Worm (Caenorhabditis elegans) whole organism, young adult: ENCODE results near the gene Y4C6B.4.
A peak's percentile ranks its signal among the peaks of the same experiment; 100 is the strongest.

Experiments
- F10E7.11 ChIP-seq: sonication (generic microtip); optimal IDR thresholded peaks from 2 replicates; lab custom pipeline; 2017; ENCODE audit warnings: mild to moderate bottlenecking, missing genetic modification characterization, moderate library complexity, missing compliant biosample characterization
- F22D6.2 ChIP-seq: sonication (generic microtip); optimal IDR thresholded peaks from 2 replicates; lab custom pipeline; 2016; ENCODE audit warnings: mild to moderate bottlenecking, missing genetic modification characterization, missing compliant biosample characterization
- F33H1.4 ChIP-seq: fragments of 200-800 bp; sonication (Bioruptor generic); IDR thresholded peaks from 2 replicates; pipeline ENCODE4 v1.3.6; 2022; ENCODE audit warnings: missing genetic modification reagents, missing genetic modification characterization, missing compliant biosample characterization
- F39B2.1 ChIP-seq: fragments of 200-800 bp; sonication (Bioruptor generic); IDR thresholded peaks from 2 replicates; pipeline ENCODE4 v1.3.6; 2022; ENCODE audit warnings: missing genetic modification reagents, missing genetic modification characterization, missing compliant biosample characterization
- T07F8.4 ChIP-seq: sonication (generic microtip); optimal IDR thresholded peaks from 2 replicates; lab custom pipeline; 2016; ENCODE audit warnings: mild to moderate bottlenecking, missing genetic modification characterization, moderate library complexity, missing compliant biosample characterization
- Y67H2A.10 ChIP-seq: fragments of 200-800 bp; sonication (Bioruptor generic); conservative IDR thresholded peaks from 2 replicates; pipeline ENCODE4 v1.3.6; 2022; ENCODE audit warnings: missing genetic modification reagents, missing genetic modification characterization, missing compliant biosample characterization
- Y95B8A.8 ChIP-seq: fragments of 200-800 bp; sonication (Bioruptor generic); IDR thresholded peaks from 2 replicates; pipeline ENCODE4 v1.3.6; 2022; ENCODE audit warnings: missing genetic modification reagents, missing genetic modification characterization, missing compliant biosample characterization
- ama-1 ChIP-seq, 3 experiments: fragments of 150-350 bp in 1 of 3; sonication (generic microtip) in 2 of 3; optimal IDR thresholded peaks; 2 replicates each; lab custom pipeline; 2014 to 2018; ENCODE audit warnings: missing biosample characterization in 2 of 3, missing genetic modification characterization in 2 of 3, missing genetic modification reagents in 2 of 3
- aptf-2 ChIP-seq: fragments of 200-800 bp; sonication (Bioruptor generic); conservative IDR thresholded peaks from 2 replicates; pipeline ENCODE4 v1.3.6; 2022; ENCODE audit warnings: missing genetic modification reagents, missing genetic modification characterization, missing compliant biosample characterization
- athp-1 ChIP-seq: sonication (generic microtip); optimal IDR thresholded peaks from 2 replicates; lab custom pipeline; 2017; ENCODE audit warnings: mild to moderate bottlenecking, missing genetic modification characterization, missing compliant biosample characterization
- ccch-3 ChIP-seq: fragments of 200-800 bp; sonication (Bioruptor generic); optimal IDR thresholded peaks from 2 replicates; lab custom pipeline; 2018; ENCODE audit warnings: mild to moderate bottlenecking, missing genetic modification characterization, missing compliant biosample characterization
- die-1 ChIP-seq: sonication (generic microtip); optimal IDR thresholded peaks from 2 replicates; lab custom pipeline; 2016; ENCODE audit warnings: missing genotype, mild to moderate bottlenecking, missing genetic modification characterization, missing compliant biosample characterization
- hlh-12 ChIP-seq: sonication (generic microtip); optimal IDR thresholded peaks from 2 replicates; lab custom pipeline; 2016; ENCODE audit warnings: missing genetic modification characterization, missing compliant biosample characterization
- hmg-1.2 ChIP-seq: fragments of 200-800 bp; sonication (Bioruptor generic); IDR thresholded peaks from 2 replicates; pipeline ENCODE4 v1.3.6; 2022; ENCODE audit warnings: missing genetic modification reagents, missing genetic modification characterization, missing compliant biosample characterization
- lag-1 ChIP-seq: fragments of 200-800 bp; sonication (Bioruptor generic); IDR thresholded peaks from 2 replicates; pipeline ENCODE4 v1.3.6; 2022; ENCODE audit warnings: missing genetic modification reagents, missing genetic modification characterization, missing compliant biosample characterization
- let-607 ChIP-seq, 2 experiments: fragments of 200-800 bp in 1 of 2; sonication (Bioruptor generic) in 1 of 2; sonication (generic microtip) in 1 of 2; optimal IDR thresholded peaks; 2 replicates each; lab custom pipeline; 2016 to 2018; ENCODE audit warnings: mild to moderate bottlenecking in 2 of 2, missing compliant biosample characterization in 2 of 2, missing genetic modification characterization in 2 of 2, moderate library complexity in 2 of 2, missing genotype in 1 of 2
- lsl-1 ChIP-seq: fragments of 200-800 bp; sonication (Bioruptor generic); optimal IDR thresholded peaks from 2 replicates; lab custom pipeline; 2018; ENCODE audit warnings: mild to moderate bottlenecking, missing genetic modification characterization, moderate library complexity, missing compliant biosample characterization
- lsy-27 ChIP-seq: sonication (generic microtip); optimal IDR thresholded peaks from 2 replicates; lab custom pipeline; 2017; ENCODE audit warnings: missing genetic modification characterization, mild to moderate bottlenecking, missing compliant biosample characterization, antibody characterized with exemption, missing genotype, borderline replicate concordance; ENCODE audit not compliant: insufficient read depth
- mcd-1 ChIP-seq: fragments of 200-800 bp; sonication (Bioruptor generic); IDR thresholded peaks from 2 replicates; pipeline ENCODE4 v1.3.6; 2022; ENCODE audit warnings: missing genetic modification reagents, missing genetic modification characterization, missing compliant biosample characterization
- mel-28 ChIP-seq: sonication (generic microtip); optimal IDR thresholded peaks from 2 replicates; lab custom pipeline; 2016; ENCODE audit warnings: borderline replicate concordance, mild to moderate bottlenecking, missing genetic modification characterization, missing compliant biosample characterization
- mxl-1 ChIP-seq: sonication (generic microtip); optimal IDR thresholded peaks from 2 replicates; lab custom pipeline; 2016; ENCODE audit warnings: missing genetic modification characterization, missing compliant biosample characterization
- nfya-1 ChIP-seq: sonication (generic microtip); optimal IDR thresholded peaks from 2 replicates; lab custom pipeline; 2017; ENCODE audit warnings: antibody characterized with exemption, missing compliant biosample characterization, missing genetic modification characterization, borderline replicate concordance; ENCODE audit not compliant: insufficient read depth
- nhr-179 ChIP-seq: sonication (generic microtip); optimal IDR thresholded peaks from 2 replicates; lab custom pipeline; 2016; ENCODE audit warnings: mild to moderate bottlenecking, missing genetic modification characterization, missing compliant biosample characterization
- nhr-27 ChIP-seq: fragments of 200-800 bp; sonication (Bioruptor generic); optimal IDR thresholded peaks from 2 replicates; lab custom pipeline; 2018; ENCODE audit warnings: mild to moderate bottlenecking, missing genetic modification characterization, moderate library complexity, missing compliant biosample characterization
- rec-8 ChIP-seq, 2 experiments: sonication (generic microtip); optimal IDR thresholded peaks; 2 replicates each; lab custom pipeline; 2016; ENCODE audit warnings: mild to moderate bottlenecking in 2 of 2, missing genetic modification characterization in 2 of 2, missing genetic modification reagents in 2 of 2, missing genotype in 2 of 2, missing biosample characterization in 1 of 2, missing compliant biosample characterization in 1 of 2, moderate library complexity in 1 of 2
- sdz-38 ChIP-seq: sonication (generic microtip); optimal IDR thresholded peaks from 2 replicates; lab custom pipeline; 2016; ENCODE audit warnings: missing genotype, missing genetic modification characterization, missing compliant biosample characterization
- snpc-3.4 ChIP-seq: sonication (generic microtip); optimal IDR thresholded peaks from 2 replicates; lab custom pipeline; 2017; ENCODE audit warnings: missing genetic modification characterization, mild to moderate bottlenecking, missing compliant biosample characterization, antibody characterized with exemption, moderate library complexity, missing genotype, missing genetic modification reagents
- snpc-4 ChIP-seq, 5 experiments: fragments of 150-350 bp in 1 of 5; sonication (generic microtip) in 4 of 5; optimal IDR thresholded peaks; 2 replicates each; lab custom pipeline; 2014 to 2018; ENCODE audit warnings: missing genetic modification characterization in 5 of 5, missing biosample characterization in 3 of 5, antibody characterized with exemption in 2 of 5, mild to moderate bottlenecking in 2 of 5, missing compliant biosample characterization in 2 of 5, missing genotype in 2 of 5, moderate library complexity in 2 of 5, missing genetic modification reagents in 1 of 5
- somi-1 ChIP-seq: fragments of 200-800 bp; sonication (Bioruptor generic); optimal IDR thresholded peaks from 2 replicates; lab custom pipeline; 2018; ENCODE audit warnings: mild to moderate bottlenecking, missing genetic modification characterization, missing compliant biosample characterization
- tbx-9 ChIP-seq: sonication (generic microtip); optimal IDR thresholded peaks from 2 replicates; lab custom pipeline; 2016; ENCODE audit warnings: borderline replicate concordance, missing genetic modification characterization, inconsistent platforms, missing compliant biosample characterization
- xnd-1 ChIP-seq: sonication (generic microtip); optimal IDR thresholded peaks from 2 replicates; lab custom pipeline; 2016; ENCODE audit warnings: missing genotype, missing genetic modification reagents, missing genetic modification characterization, missing compliant biosample characterization
- zim-3 ChIP-seq: sonication (generic microtip); optimal IDR thresholded peaks from 2 replicates; lab custom pipeline; 2017; ENCODE audit warnings: mild to moderate bottlenecking, missing genetic modification characterization, moderate library complexity, missing compliant biosample characterization
- ztf-3 ChIP-seq: fragments of 200-800 bp; sonication (Bioruptor generic); optimal IDR thresholded peaks from 2 replicates; lab custom pipeline; 2018; ENCODE audit warnings: mild to moderate bottlenecking, missing genetic modification characterization, missing compliant biosample characterization

Gene Y4C6B.4

ce11 chrIV:5317106-5317505 is 9.1 kb upstream of the Y4C6B.4 start (continued):
- TF ChIP-seq ama-1 (optimal IDR thresholded peaks at IDR 0.05; lab: Kevin White, UChicago) (no peak), ama-1 (GFP tag; optimal IDR thresholded peaks at IDR 0.05; lab: Kevin White, UChicago) (no peak), die-1 (tag; lab: Kevin White, UChicago) (no peak), snpc-3.4 (peak; percentile 75), lag-1 (no peak), T07F8.4 (no peak), mcd-1 (GFP tag; lab: Robert Waterston, UW) (peak; percentile 51; the same call in 1 of the 2 replicates), F22D6.2 (tag; lab: Kevin White, UChicago) (no peak), ccch-3 (GFP tag; lab: Kevin White, UChicago) (no peak), zim-3 (tag; lab: Kevin White, UChicago) (no peak), F39B2.1 (GFP tag; lab: Robert Waterston, UW) (no peak), mxl-1 (tag; lab: Kevin White, UChicago) (no peak), F10E7.11 (tag; lab: Kevin White, UChicago) (no peak), let-607 (tag; optimal IDR thresholded peaks at IDR 0.05; lab: Kevin White, UChicago) (no peak), hlh-12 (no peak), sdz-38 (tag; lab: Kevin White, UChicago) (no peak), somi-1 (GFP tag; lab: Kevin White, UChicago) (no peak), aptf-2 (GFP tag; lab: Robert Waterston, UW) (no peak), athp-1 (no peak), nhr-27 (tag; lab: Kevin White, UChicago) (no peak), Y95B8A.8 (0 out of 2 replicates have a peak, but pooled peaks have one; percentile 36), nhr-179 (tag; lab: Kevin White, UChicago) (no peak), ztf-3 (GFP tag; lab: Kevin White, UChicago) (no peak), mel-28 (tag; lab: Kevin White, UChicago) (no peak), Y67H2A.10 (GFP tag; lab: Robert Waterston, UW) (no peak), lsy-27 (tag; lab: Kevin White, UChicago) (no peak), xnd-1 (no peak), tbx-9 (no peak)

- no peak for TF ChIP-seq mcd-1 (GFP tag; lab: Robert Waterston, UW)
- no peak for TF ChIP-seq snpc-4 (GFP tag; optimal IDR thresholded peaks at IDR 0.05; lab: Kevin White, UChicago)
- TF ChIP-seq snpc-4 (tag; optimal IDR thresholded peaks at IDR 0.05; lab: Kevin White, UChicago), result peak in 1 of 4 experiments; percentile 16
- peak; percentile 75 for TF ChIP-seq hmg-1.2 (GFP tag; lab: Robert Waterston, UW)
Observed at ce11 chrIV:5318835-5319303, 7.4 kb upstream of the Y4C6B.4 start, which contains the start of gene slc-46A. slc-46A (plus strand) TSS chrIV:5319253.

DNA sequence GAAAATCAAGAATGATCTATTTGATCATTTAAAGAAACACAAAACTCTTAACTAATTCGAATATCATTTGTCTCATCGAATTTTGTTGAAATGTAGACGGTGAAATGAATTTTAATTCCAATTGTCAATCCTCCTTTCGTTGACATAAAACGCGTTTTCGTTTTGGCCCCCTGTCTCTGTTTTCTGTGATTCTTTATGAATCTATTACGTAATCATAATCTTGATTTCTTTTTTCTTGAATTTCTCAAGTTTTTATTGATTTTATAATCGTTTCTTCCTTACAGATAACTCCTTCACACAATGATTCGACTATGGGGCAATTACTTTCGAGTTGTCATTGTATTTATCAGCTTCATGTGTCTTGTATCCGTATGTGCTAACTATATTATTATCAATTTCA is 5.9 kb downstream of the Y4C6B.4 start, which contains the start of gene Y4C6B.3:
Y4C6B.3 (plus strand) TSS at position 301 of the 400 bp plus-strand sequence.
- no peak for TF ChIP-seq rec-8 (tag; optimal IDR thresholded peaks at IDR 0.05; lab: Kevin White, UChicago)

DNA sequence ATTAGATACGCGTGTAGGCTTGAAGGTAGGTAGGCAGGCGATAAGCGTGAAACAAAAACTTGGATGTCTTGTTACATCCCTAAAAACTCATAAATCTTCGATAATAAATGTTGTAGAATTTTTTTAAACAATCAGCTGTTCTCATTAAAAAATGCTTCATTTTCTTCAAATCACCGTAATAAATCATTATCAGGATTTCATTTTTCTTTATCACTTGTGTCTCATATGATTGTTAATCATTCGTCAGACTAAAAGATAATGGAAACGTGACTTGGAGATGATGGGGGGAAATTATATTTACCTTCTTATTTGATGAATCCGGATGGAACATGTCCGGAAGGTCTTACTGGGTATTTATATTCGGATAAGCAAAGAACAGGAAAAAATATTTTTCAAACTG is 7.2 kb downstream of the Y4C6B.4 start:
- TF ChIP-seq F33H1.4 (GFP tag; lab: Robert Waterston, UW), result no peak
- peak; percentile 4 for TF ChIP-seq somi-1 (GFP tag; lab: Kevin White, UChicago)
- no peak for TF ChIP-seq lsl-1
- no peak for TF ChIP-seq nfya-1 (tag; lab: Kevin White, UChicago)
- no peak for TF ChIP-seq rec-8 (tag; optimal IDR thresholded peaks at IDR 0.05; lab: Kevin White, UChicago)
- no peak for TF ChIP-seq hmg-1.2 (GFP tag; lab: Robert Waterston, UW)
